Worm (Caenorhabditis elegans) whole organism, L3 larva: ENCODE results near the gene far-5.

ENCODE experiments used
- elt-3 ChIP-seq, 3 experiments: fragments of 150-350 bp in 1 of 3; sonication (generic microtip) in 2 of 3; optimal IDR thresholded peaks; 2 replicates in 2 of 3; 4 replicates in 1 of 3; lab custom pipeline; 2014 to 2017; ENCODE audit warnings: missing biosample characterization in 3 of 3, missing genetic modification characterization in 3 of 3
- lin-39 ChIP-seq: fragments of 150-350 bp; optimal IDR thresholded peaks from 2 replicates; lab custom pipeline; 2018; ENCODE audit warnings: missing biosample characterization, missing genetic modification reagents, missing genetic modification characterization
- mdl-1 ChIP-seq: fragments of 150-350 bp; optimal IDR thresholded peaks from 2 replicates; lab custom pipeline; 2014; ENCODE audit warnings: missing biosample characterization, missing genetic modification characterization
- nfya-1 ChIP-seq: sonication (generic microtip); optimal IDR thresholded peaks from 2 replicates; lab custom pipeline; 2017; ENCODE audit warnings: missing genetic modification characterization, mild to moderate bottlenecking, missing compliant biosample characterization, antibody characterized with exemption, moderate library complexity; ENCODE audit not compliant: insufficient read depth
- nhr-23 ChIP-seq: fragments of 150-350 bp; optimal IDR thresholded peaks from 2 replicates; lab custom pipeline; 2014; ENCODE audit warnings: missing biosample characterization, missing genetic modification reagents, missing genetic modification characterization
- nhr-237 ChIP-seq: fragments of 150-350 bp; optimal IDR thresholded peaks from 2 replicates; lab custom pipeline; 2014; ENCODE audit warnings: missing biosample characterization, missing genetic modification characterization
- pha-4 ChIP-seq: fragments of 150-350 bp; optimal IDR thresholded peaks from 2 replicates; lab custom pipeline; 2014; ENCODE audit warnings: missing biosample characterization, missing genetic modification reagents, missing genetic modification characterization
- snpc-4 ChIP-seq: fragments of 150-350 bp; optimal IDR thresholded peaks from 2 replicates; lab custom pipeline; 2014; ENCODE audit warnings: missing biosample characterization, missing genetic modification characterization
- zag-1 ChIP-seq: fragments of 150-350 bp; optimal IDR thresholded peaks from 2 replicates; lab custom pipeline; 2014; ENCODE audit warnings: missing biosample characterization, missing genetic modification characterization
- ztf-11 ChIP-seq: fragments of 150-350 bp; optimal IDR thresholded peaks from 2 replicates; lab custom pipeline; 2014; ENCODE audit warnings: missing biosample characterization, missing genetic modification characterization

- TF ChIP-seq ztf-11 = no peak
- no peak for TF ChIP-seq elt-3 (tag; optimal IDR thresholded peaks at IDR 0.05; lab: Kevin White, UChicago)
- no peak for TF ChIP-seq pha-4 (tag; lab: Kevin White, UChicago)
- no peak for TF ChIP-seq nhr-237 (tag; lab: Kevin White, UChicago)
- no peak for TF ChIP-seq nfya-1 (tag; lab: Kevin White, UChicago)
- no peak for TF ChIP-seq snpc-4 (tag; lab: Kevin White, UChicago)
- no peak for TF ChIP-seq mdl-1 (tag; lab: Kevin White, UChicago)
- TF ChIP-seq zag-1 (tag; lab: Kevin White, UChicago) = no peak
- no peak for TF ChIP-seq nhr-23
- no peak for TF ChIP-seq lin-39
Measured at ce11 chrV:13020638-13021037, 25.3 kb downstream of the far-5 start.
